Worm (Caenorhabditis elegans) whole organism, young adult: ENCODE data around the gene jmjd-3.1.

Source experiments
- Y79H2A.3 ChIP-seq: fragments of 200-800 bp; sonication (Bioruptor generic); conservative IDR thresholded peaks from 2 replicates; pipeline ENCODE4 v1.3.6; 2022; ENCODE audit warnings: missing genetic modification reagents, missing genetic modification characterization, missing compliant biosample characterization
- ZK185.1 ChIP-seq: sonication (generic microtip); optimal IDR thresholded peaks from 2 replicates; lab custom pipeline; 2016; ENCODE audit warnings: mild to moderate bottlenecking, missing genetic modification characterization, missing compliant biosample characterization; ENCODE audit not compliant: poor library complexity, severe bottlenecking
- ama-1 ChIP-seq, 3 experiments: fragments of 150-350 bp in 1 of 3; sonication (generic microtip) in 2 of 3; optimal IDR thresholded peaks; 2 replicates each; lab custom pipeline; 2014 to 2018; ENCODE audit warnings: missing biosample characterization in 2 of 3, missing genetic modification characterization in 2 of 3, missing genetic modification reagents in 2 of 3
- ccch-3 ChIP-seq: fragments of 200-800 bp; sonication (Bioruptor generic); optimal IDR thresholded peaks from 2 replicates; lab custom pipeline; 2018; ENCODE audit warnings: mild to moderate bottlenecking, missing genetic modification characterization, missing compliant biosample characterization
- dpl-1 ChIP-seq: fragments of 150-350 bp; optimal IDR thresholded peaks from 2 replicates; lab custom pipeline; 2014; ENCODE audit warnings: missing biosample characterization, missing genetic modification reagents, missing genetic modification characterization
- hlh-12 ChIP-seq: sonication (generic microtip); optimal IDR thresholded peaks from 2 replicates; lab custom pipeline; 2016; ENCODE audit warnings: missing genetic modification characterization, missing compliant biosample characterization
- madf-6 ChIP-seq: fragments of 200-800 bp; sonication (Bioruptor generic); IDR thresholded peaks from 2 replicates; pipeline ENCODE4 v1.3.6; 2022; ENCODE audit warnings: missing genetic modification reagents, missing genetic modification characterization, missing compliant biosample characterization
- nhr-179 ChIP-seq: sonication (generic microtip); optimal IDR thresholded peaks from 2 replicates; lab custom pipeline; 2016; ENCODE audit warnings: mild to moderate bottlenecking, missing genetic modification characterization, missing compliant biosample characterization
- nhr-80 ChIP-seq: sonication (generic microtip); optimal IDR thresholded peaks from 2 replicates; lab custom pipeline; 2016; ENCODE audit warnings: missing genetic modification characterization, missing compliant biosample characterization
- sdz-38 ChIP-seq: sonication (generic microtip); optimal IDR thresholded peaks from 2 replicates; lab custom pipeline; 2016; ENCODE audit warnings: missing genotype, missing genetic modification characterization, missing compliant biosample characterization
- sea-2 ChIP-seq: fragments of 200-800 bp; sonication (Bioruptor generic); IDR thresholded peaks from 2 replicates; pipeline ENCODE4 v1.3.6; 2022; ENCODE audit warnings: missing genetic modification characterization, missing compliant biosample characterization
- snpc-4 ChIP-seq, 5 experiments: fragments of 150-350 bp in 1 of 5; sonication (generic microtip) in 4 of 5; optimal IDR thresholded peaks; 2 replicates each; lab custom pipeline; 2014 to 2018; ENCODE audit warnings: missing genetic modification characterization in 5 of 5, missing biosample characterization in 3 of 5, antibody characterized with exemption in 2 of 5, mild to moderate bottlenecking in 2 of 5, missing compliant biosample characterization in 2 of 5, missing genotype in 2 of 5, moderate library complexity in 2 of 5, missing genetic modification reagents in 1 of 5
- unc-62 ChIP-seq: fragments of 150-350 bp; optimal IDR thresholded peaks from 2 replicates; lab custom pipeline; 2014; ENCODE audit warnings: missing biosample characterization, missing genetic modification reagents, missing genetic modification characterization

- TF ChIP-seq sea-2 (GFP tag; lab: Robert Waterston, UW), result no peak
- no peak for TF ChIP-seq ama-1 (optimal IDR thresholded peaks at IDR 0.05; lab: Kevin White, UChicago)
- no peak for TF ChIP-seq ama-1 (GFP tag; optimal IDR thresholded peaks at IDR 0.05; lab: Kevin White, UChicago)
- TF ChIP-seq ccch-3 (GFP tag; lab: Kevin White, UChicago), result no peak
- no peak for TF ChIP-seq hlh-12 (tag; lab: Kevin White, UChicago)
- no peak for TF ChIP-seq dpl-1 (GFP tag; lab: Kevin White, UChicago)
- no peak for TF ChIP-seq madf-6 (GFP tag; lab: Robert Waterston, UW)
- no peak for TF ChIP-seq nhr-80 (tag; lab: Kevin White, UChicago)
- no peak for TF ChIP-seq nhr-179 (tag; lab: Kevin White, UChicago)
- no peak for TF ChIP-seq ZK185.1 (tag; lab: Kevin White, UChicago)
- TF ChIP-seq sdz-38 (tag; lab: Kevin White, UChicago), result no peak
- no peak for TF ChIP-seq snpc-4 (GFP tag; optimal IDR thresholded peaks at IDR 0.05; lab: Kevin White, UChicago)
- no peak for TF ChIP-seq snpc-4 (tag; optimal IDR thresholded peaks at IDR 0.05; lab: Kevin White, UChicago)
- TF ChIP-seq unc-62 (GFP tag; lab: Kevin White, UChicago), result no peak
- no peak for TF ChIP-seq Y79H2A.3 (GFP tag; lab: Robert Waterston, UW)
Observed at ce11 chrX:8592881-8593280, 22.0 kb downstream of the jmjd-3.1 start, which contains the start of gene nlp-7.
